Fruit fly (Drosophila melanogaster): ENCODE measurements around the gene InR.

Gene InR

DNA sequence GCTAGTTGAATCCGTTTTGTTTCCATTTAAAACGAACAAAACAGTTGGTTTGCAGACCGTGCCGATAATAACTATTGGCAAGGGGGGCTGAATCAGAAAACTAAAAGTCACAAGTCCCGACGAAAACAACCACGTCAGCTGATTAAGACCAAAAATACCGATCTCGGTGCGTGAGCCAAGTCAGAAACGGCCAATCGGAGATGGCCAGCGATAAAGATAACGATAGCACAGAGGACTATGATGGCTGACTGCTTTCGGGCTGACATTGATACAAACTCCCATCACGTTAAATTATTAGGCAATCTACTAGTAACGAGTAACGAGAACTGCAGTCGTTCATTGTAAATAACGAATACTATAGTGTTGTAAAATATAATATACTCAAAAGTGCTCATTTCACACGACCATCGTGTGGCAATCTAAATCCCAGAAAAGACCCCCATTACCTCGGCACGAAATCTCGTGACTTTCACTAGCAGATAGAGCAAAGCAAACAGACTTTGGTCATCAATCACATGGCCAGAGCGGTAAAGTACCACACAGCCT lies 32.1 kb downstream of the InR start:
- TF ChIP-seq CG17806 (tag; optimal IDR thresholded peaks at IDR 0.05) (no peak), CG14655 (GFP tag; optimal IDR thresholded peaks at IDR 0.05) (no peak), CG10348 (GFP tag; IDR thresholded peaks at IDR 0.05) (no peak), Snoo (tag; optimal IDR thresholded peaks at IDR 0.05) (no peak), Pif1A (GFP tag; optimal IDR thresholded peaks at IDR 0.05) (no peak), CG15710 (tag; optimal IDR thresholded peaks at IDR 0.05) (no peak), CG13204 (GFP tag; optimal IDR thresholded peaks at IDR 0.05) (no peak)

DNA sequence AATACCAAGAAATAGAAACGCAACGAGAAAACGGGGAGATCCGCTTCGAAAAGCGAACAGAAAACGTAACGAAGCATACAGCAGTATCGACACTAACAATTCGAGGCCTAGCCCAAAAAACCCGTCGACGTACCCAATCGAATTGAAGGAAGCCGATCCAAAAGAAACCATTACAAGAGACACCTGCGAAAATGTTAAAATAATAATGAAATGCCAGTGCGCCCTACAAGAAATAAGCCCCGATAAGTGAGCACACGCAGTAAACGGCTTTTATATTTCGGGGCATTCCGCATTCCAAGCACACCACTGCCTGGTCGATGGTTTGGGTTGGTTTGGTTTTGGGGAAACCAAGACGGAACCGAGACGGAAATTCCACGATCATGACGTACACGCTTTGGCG lies 32.8 kb downstream of the InR start:
- TF ChIP-seq CG15710 (tag; optimal IDR thresholded peaks at IDR 0.05) (no peak), D1 (tag; optimal IDR thresholded peaks at IDR 0.05) (no peak), Ets98B (GFP tag; IDR thresholded peaks at IDR 0.05) (no peak), CG34367 (tag; optimal IDR thresholded peaks at IDR 0.05) (no peak), CG8159 (tag; optimal IDR thresholded peaks at IDR 0.05) (no peak), fd96Ca (GFP tag; IDR thresholded peaks at IDR 0.05) (no peak), CG32121 (GFP tag; IDR thresholded peaks at IDR 0.05) (no peak), CG14655 (GFP tag; optimal IDR thresholded peaks at IDR 0.05) (no peak), gl (tag; optimal IDR thresholded peaks at IDR 0.05) (no peak), CG17806 (tag; optimal IDR thresholded peaks at IDR 0.05) (no peak), Pif1A (GFP tag; optimal IDR thresholded peaks at IDR 0.05) (no peak)

- TF ChIP-seq gl (tag; optimal IDR thresholded peaks at IDR 0.05) (no peak), fd96Ca (GFP tag; IDR thresholded peaks at IDR 0.05) (no peak), Pif1B (GFP tag; optimal IDR thresholded peaks at IDR 0.05) (no peak), Pif1A (GFP tag; optimal IDR thresholded peaks at IDR 0.05) (no peak), EcR (GFP tag; optimal IDR thresholded peaks at IDR 0.05) (peak; percentile 20), Snoo (tag; optimal IDR thresholded peaks at IDR 0.05) (no peak), CG8301 (tag; optimal IDR thresholded peaks at IDR 0.05) (no peak), Ets98B (GFP tag; IDR thresholded peaks at IDR 0.05) (no peak), CG8159 (tag; optimal IDR thresholded peaks at IDR 0.05) (no peak), CG12605 (GFP tag; IDR thresholded peaks at IDR 0.05) (no peak), CG14655 (GFP tag; optimal IDR thresholded peaks at IDR 0.05) (no peak), CG17806 (tag; optimal IDR thresholded peaks at IDR 0.05) (no peak), CG10348 (GFP tag; IDR thresholded peaks at IDR 0.05) (no peak), CG9948 (tag; optimal IDR thresholded peaks at IDR 0.05) (no peak), D1 (tag; optimal IDR thresholded peaks at IDR 0.05) (no peak), CG15710 (tag; optimal IDR thresholded peaks at IDR 0.05) (peak; percentile 5), CG13204 (GFP tag; optimal IDR thresholded peaks at IDR 0.05) (peak; percentile 41), rn (GFP tag; IDR thresholded peaks at IDR 0.05) (no peak), CG4496 (GFP tag; IDR thresholded peaks at IDR 0.05) (0 out of 3 replicates have a peak, but pooled peaks have one; percentile 45), CG32121 (GFP tag; IDR thresholded peaks at IDR 0.05) (no peak), CG34367 (tag; optimal IDR thresholded peaks at IDR 0.05) (no peak)
Measured at dm6 chr3R:21584296-21584936, 34.7 kb downstream of the InR start.

dm6 chr3R:21583603-21584218 lies 35.4 kb downstream of the InR start:
- TF ChIP-seq EcR (GFP tag; optimal IDR thresholded peaks at IDR 0.05) = peak; percentile 79
- TF ChIP-seq Pif1B (GFP tag; optimal IDR thresholded peaks at IDR 0.05) = no peak

DNA sequence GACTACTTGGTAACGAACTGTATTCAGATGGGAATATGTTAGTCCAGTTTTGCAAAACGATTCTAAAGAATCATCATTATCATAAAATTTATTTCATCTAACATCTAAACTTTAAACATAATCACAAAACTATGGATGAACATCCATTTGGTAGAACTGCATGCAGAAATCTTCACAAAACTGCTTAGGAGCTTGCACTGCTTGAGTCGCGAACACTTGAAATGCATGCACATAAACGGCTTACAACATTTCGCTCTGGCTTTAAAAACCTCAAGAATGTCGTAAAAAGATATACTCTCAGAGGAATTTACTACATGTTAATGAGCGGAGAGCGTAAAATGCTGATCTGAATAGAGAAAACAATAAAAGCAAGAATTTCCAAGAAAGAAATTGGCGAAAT lies 36.0 kb downstream of the InR start:
- TF ChIP-seq CG8159 (tag; optimal IDR thresholded peaks at IDR 0.05) (no peak), Pif1B (GFP tag; optimal IDR thresholded peaks at IDR 0.05) (no peak)

dm6 chr3R:21582637-21583036 lies 36.5 kb downstream of the InR start:
- no peak for TF ChIP-seq CG8159 (tag; optimal IDR thresholded peaks at IDR 0.05)
- no peak for TF ChIP-seq CG4496 (GFP tag; IDR thresholded peaks at IDR 0.05)
- no peak for TF ChIP-seq CG13204 (GFP tag; optimal IDR thresholded peaks at IDR 0.05)
- TF ChIP-seq CG12605 (GFP tag; IDR thresholded peaks at IDR 0.05) = no peak
- no peak for TF ChIP-seq CG17806 (tag; optimal IDR thresholded peaks at IDR 0.05)
- no peak for TF ChIP-seq rn (GFP tag; IDR thresholded peaks at IDR 0.05)
- no peak for TF ChIP-seq CG14655 (GFP tag; optimal IDR thresholded peaks at IDR 0.05)
- no peak for TF ChIP-seq EcR (GFP tag; optimal IDR thresholded peaks at IDR 0.05)
- TF ChIP-seq CG9948 (tag; optimal IDR thresholded peaks at IDR 0.05) = no peak
- no peak for TF ChIP-seq D1 (tag; optimal IDR thresholded peaks at IDR 0.05)
- TF ChIP-seq CG32121 (GFP tag; IDR thresholded peaks at IDR 0.05) = no peak
- no peak for TF ChIP-seq fd96Ca (GFP tag; IDR thresholded peaks at IDR 0.05)
- no peak for TF ChIP-seq CG15710 (tag; optimal IDR thresholded peaks at IDR 0.05)
- TF ChIP-seq CG34367 (tag; optimal IDR thresholded peaks at IDR 0.05) = no peak
- no peak for TF ChIP-seq Snoo (tag; optimal IDR thresholded peaks at IDR 0.05)

DNA sequence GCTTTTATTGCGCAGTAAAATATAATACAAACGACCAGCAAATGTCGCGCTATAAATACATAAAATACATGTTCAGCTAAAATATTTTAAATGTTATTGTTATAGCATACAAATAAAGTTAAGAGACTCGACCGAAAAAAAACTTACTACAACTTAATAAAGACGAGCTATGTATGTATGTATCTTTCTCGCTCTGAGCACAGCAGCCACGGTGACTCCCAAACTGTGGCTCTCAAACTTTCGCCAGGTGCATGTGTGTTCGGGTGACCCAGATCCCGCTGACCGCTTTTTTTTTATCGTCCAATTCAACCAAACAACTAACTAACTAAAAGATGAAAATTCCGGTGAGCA lies 37.0 kb downstream of the InR start:
- TF ChIP-seq CG4496 (GFP tag; IDR thresholded peaks at IDR 0.05) (no peak), Snoo (tag; optimal IDR thresholded peaks at IDR 0.05) (no peak), CG32121 (GFP tag; IDR thresholded peaks at IDR 0.05) (no peak), CG13204 (GFP tag; optimal IDR thresholded peaks at IDR 0.05) (no peak), Ets98B (GFP tag; IDR thresholded peaks at IDR 0.05) (no peak), CG8301 (tag; optimal IDR thresholded peaks at IDR 0.05) (no peak), fd96Ca (GFP tag; IDR thresholded peaks at IDR 0.05) (no peak), CG10348 (GFP tag; IDR thresholded peaks at IDR 0.05) (no peak)

All from whole organism, pupa.